Worm (Caenorhabditis elegans) whole organism, L1 larva: ENCODE measurements around the gene F58F12.4.

Source experiments
- C04F5.9 ChIP-seq: sonication (generic microtip); optimal IDR thresholded peaks from 2 replicates; lab custom pipeline; 2016; ENCODE audit warnings: missing genetic modification characterization, missing compliant biosample characterization
- C16A3.4 ChIP-seq: fragments of 150-350 bp; optimal IDR thresholded peaks from 2 replicates; lab custom pipeline; 2014; ENCODE audit warnings: missing biosample characterization, missing genetic modification characterization
- C34B4.2 ChIP-seq: sonication (generic microtip); optimal IDR thresholded peaks from 2 replicates; lab custom pipeline; 2017; ENCODE audit warnings: mild to moderate bottlenecking, missing genetic modification characterization, missing compliant biosample characterization
- F16B12.6 ChIP-seq: fragments of 150-350 bp; optimal IDR thresholded peaks from 2 replicates; lab custom pipeline; 2014; ENCODE audit warnings: missing biosample characterization, missing genetic modification characterization
- Y116A8C.19 ChIP-seq: sonication (generic microtip); optimal IDR thresholded peaks from 2 replicates; lab custom pipeline; 2016; ENCODE audit warnings: missing compliant biosample characterization, missing genetic modification characterization, borderline replicate concordance
- aha-1 ChIP-seq: fragments of 150-350 bp; optimal IDR thresholded peaks from 2 replicates; lab custom pipeline; 2014; ENCODE audit warnings: missing biosample characterization, missing genetic modification characterization
- alr-1 ChIP-seq: fragments of 200-800 bp; sonication (Bioruptor generic); optimal IDR thresholded peaks from 2 replicates; lab custom pipeline; 2018; ENCODE audit warnings: borderline replicate concordance, mild to moderate bottlenecking, missing genetic modification characterization, missing compliant biosample characterization
- ama-1 ChIP-seq: fragments of 150-350 bp; optimal IDR thresholded peaks from 2 replicates; lab custom pipeline; 2014
- ceh-82 ChIP-seq, 3 experiments: fragments of 150-350 bp in 1 of 3; sonication (generic microtip) in 2 of 3; optimal IDR thresholded peaks; 2 replicates each; lab custom pipeline; 2014 to 2017; ENCODE audit warnings: missing biosample characterization in 3 of 3, missing genetic modification characterization in 3 of 3
- ceh-88 ChIP-seq: fragments of 200-800 bp; sonication (Bioruptor generic); IDR thresholded peaks from 2 replicates; pipeline ENCODE4 v1.3.6; 2022; ENCODE audit warnings: missing genetic modification characterization, missing compliant biosample characterization
- ces-1 ChIP-seq: fragments of 150-350 bp; optimal IDR thresholded peaks from 2 replicates; lab custom pipeline; 2014; ENCODE audit warnings: missing biosample characterization, missing genetic modification reagents, missing genetic modification characterization
- dsc-1 ChIP-seq: sonication (generic microtip); optimal IDR thresholded peaks from 2 replicates; lab custom pipeline; 2016; ENCODE audit warnings: mild to moderate bottlenecking, missing genetic modification characterization, missing compliant biosample characterization
- efl-3 ChIP-seq: fragments of 200-800 bp; sonication (Bioruptor generic); optimal IDR thresholded peaks from 2 replicates; lab custom pipeline; 2018; ENCODE audit warnings: mild to moderate bottlenecking, missing genetic modification characterization, missing compliant biosample characterization
- fkh-4 ChIP-seq: sonication (generic microtip); optimal IDR thresholded peaks from 2 replicates; lab custom pipeline; 2016; ENCODE audit warnings: missing compliant biosample characterization, missing genetic modification characterization, borderline replicate concordance
- fkh-8 ChIP-seq: sonication (generic microtip); optimal IDR thresholded peaks from 2 replicates; lab custom pipeline; 2016; ENCODE audit warnings: mild to moderate bottlenecking, missing genetic modification characterization, missing compliant biosample characterization
- fos-1 ChIP-seq: fragments of 150-350 bp; optimal IDR thresholded peaks from 2 replicates; lab custom pipeline; 2014; ENCODE audit warnings: missing biosample characterization, missing genetic modification characterization
- hlh-4 ChIP-seq: sonication (generic microtip); optimal IDR thresholded peaks from 2 replicates; lab custom pipeline; 2016; ENCODE audit warnings: mild to moderate bottlenecking, missing genetic modification characterization, missing compliant biosample characterization
- hpl-2 ChIP-seq: fragments of 150-350 bp; optimal IDR thresholded peaks from 2 replicates; lab custom pipeline; 2014; ENCODE audit warnings: missing biosample characterization, missing genetic modification reagents, missing genetic modification characterization
- isw-1 ChIP-seq: fragments of 200-800 bp; sonication (Bioruptor generic); IDR thresholded peaks from 2 replicates; pipeline ENCODE4 v1.3.6; 2022; ENCODE audit warnings: missing genetic modification characterization, missing compliant biosample characterization
- lin-13 ChIP-seq: fragments of 150-350 bp; optimal IDR thresholded peaks from 2 replicates; lab custom pipeline; 2014; ENCODE audit warnings: missing biosample characterization, missing genetic modification reagents, missing genetic modification characterization
- lin-14 ChIP-seq: fragments of 200-800 bp; sonication (Bioruptor generic); optimal IDR thresholded peaks from 2 replicates; lab custom pipeline; 2018; ENCODE audit warnings: mild to moderate bottlenecking, missing genetic modification characterization, moderate library complexity, missing compliant biosample characterization
- lin-35 ChIP-seq, 2 experiments: fragments of 150-350 bp; optimal IDR thresholded peaks; 2 replicates each; lab custom pipeline; 2014; ENCODE audit warnings: missing biosample characterization in 2 of 2, missing genetic modification characterization in 2 of 2, missing genetic modification reagents in 2 of 2
- lin-39 ChIP-seq: fragments of 150-350 bp; optimal IDR thresholded peaks from 2 replicates; lab custom pipeline; 2014; ENCODE audit warnings: missing biosample characterization, missing genetic modification reagents, missing genetic modification characterization
- mab-9 ChIP-seq: fragments of 200-800 bp; sonication (Bioruptor generic); IDR thresholded peaks from 2 replicates; pipeline ENCODE4 v1.3.6; 2022; ENCODE audit warnings: missing genetic modification reagents, missing genetic modification characterization, missing compliant biosample characterization
- mdl-1 ChIP-seq, 2 experiments: fragments of 150-350 bp; optimal IDR thresholded peaks; 2 replicates each; lab custom pipeline; 2014 to 2017; ENCODE audit warnings: missing biosample characterization in 2 of 2, missing genetic modification characterization in 2 of 2, inconsistent platforms in 1 of 2
- nhr-11 ChIP-seq: fragments of 150-350 bp; optimal IDR thresholded peaks from 2 replicates; lab custom pipeline; 2014; ENCODE audit warnings: missing biosample characterization, missing genetic modification characterization
- nhr-19 ChIP-seq: fragments of 200-800 bp; sonication (Bioruptor generic); conservative IDR thresholded peaks from 2 replicates; pipeline ENCODE4 v1.3.6; 2022; ENCODE audit warnings: missing genetic modification characterization, missing compliant biosample characterization
- nhr-20 ChIP-seq: sonication (generic microtip); optimal IDR thresholded peaks from 2 replicates; lab custom pipeline; 2016; ENCODE audit warnings: mild to moderate bottlenecking, missing genetic modification characterization, missing compliant biosample characterization
- nhr-237 ChIP-seq: fragments of 150-350 bp; optimal IDR thresholded peaks from 2 replicates; lab custom pipeline; 2014; ENCODE audit warnings: missing biosample characterization, missing genetic modification characterization
- nhr-28 ChIP-seq: fragments of 150-350 bp; optimal IDR thresholded peaks from 2 replicates; lab custom pipeline; 2014; ENCODE audit warnings: missing biosample characterization, missing genetic modification characterization
- nhr-71 ChIP-seq: sonication (generic microtip); optimal IDR thresholded peaks from 2 replicates; lab custom pipeline; 2016; ENCODE audit warnings: mild to moderate bottlenecking, missing genetic modification characterization, moderate library complexity, missing compliant biosample characterization
- nhr-76 ChIP-seq: sonication (generic microtip); optimal IDR thresholded peaks from 2 replicates; lab custom pipeline; 2017; ENCODE audit warnings: missing biosample characterization, missing genetic modification characterization
- nhr-77 ChIP-seq: fragments of 150-350 bp; optimal IDR thresholded peaks from 2 replicates; lab custom pipeline; 2014; ENCODE audit warnings: missing biosample characterization, missing genetic modification characterization
- nhr-90 ChIP-seq: sonication (generic microtip); optimal IDR thresholded peaks from 2 replicates; lab custom pipeline; 2016; ENCODE audit warnings: mild to moderate bottlenecking, missing genetic modification characterization, missing compliant biosample characterization; ENCODE audit not compliant: poor library complexity
- pqm-1 ChIP-seq: sonication (generic microtip); optimal IDR thresholded peaks from 3 replicates; lab custom pipeline; 2017; ENCODE audit warnings: missing biosample characterization, missing genetic modification characterization
- skn-1 ChIP-seq: fragments of 150-350 bp; optimal IDR thresholded peaks from 2 replicates; lab custom pipeline; 2014; ENCODE audit warnings: missing biosample characterization, missing genetic modification characterization
- snu-23 ChIP-seq: sonication (generic microtip); optimal IDR thresholded peaks from 2 replicates; lab custom pipeline; 2016; ENCODE audit warnings: missing genetic modification characterization, missing compliant biosample characterization
- sox-4 ChIP-seq: sonication (generic microtip); optimal IDR thresholded peaks from 2 replicates; lab custom pipeline; 2016; ENCODE audit warnings: missing genetic modification characterization, missing compliant biosample characterization
- sptf-1 ChIP-seq: fragments of 150-350 bp; optimal IDR thresholded peaks from 2 replicates; lab custom pipeline; 2014; ENCODE audit warnings: missing biosample characterization, missing genetic modification characterization
- tbx-2 ChIP-seq: sonication (generic microtip); optimal IDR thresholded peaks from 2 replicates; lab custom pipeline; 2016; ENCODE audit warnings: missing genetic modification characterization, missing compliant biosample characterization
- tlp-1 ChIP-seq: fragments of 150-350 bp; optimal IDR thresholded peaks from 2 replicates; lab custom pipeline; 2014; ENCODE audit warnings: missing biosample characterization, missing genetic modification characterization
- unc-130 ChIP-seq: fragments of 150-350 bp; optimal IDR thresholded peaks from 2 replicates; lab custom pipeline; 2017; ENCODE audit warnings: missing biosample characterization, missing genetic modification characterization, inconsistent platforms
- unc-62 ChIP-seq: fragments of 150-350 bp; optimal IDR thresholded peaks from 2 replicates; lab custom pipeline; 2014; ENCODE audit warnings: missing biosample characterization, missing genetic modification reagents, missing genetic modification characterization
- unc-86 ChIP-seq: sonication (generic microtip); optimal IDR thresholded peaks from 2 replicates; lab custom pipeline; 2016; ENCODE audit warnings: missing genetic modification characterization, missing compliant biosample characterization
- unc-98 ChIP-seq: fragments of 200-800 bp; sonication (Bioruptor generic); IDR thresholded peaks from 2 replicates; pipeline ENCODE4 v1.3.6; 2022; ENCODE audit warnings: missing genetic modification characterization, missing compliant biosample characterization
- xbp-1 ChIP-seq: sonication (generic microtip); optimal IDR thresholded peaks from 2 replicates; lab custom pipeline; 2016; ENCODE audit warnings: missing genetic modification characterization, missing compliant biosample characterization
- zag-1 ChIP-seq: fragments of 150-350 bp; optimal IDR thresholded peaks from 2 replicates; lab custom pipeline; 2014; ENCODE audit warnings: missing biosample characterization, missing genetic modification characterization
- zip-4 ChIP-seq: fragments of 200-800 bp; sonication (Bioruptor generic); optimal IDR thresholded peaks from 2 replicates; lab custom pipeline; 2018; ENCODE audit warnings: mild to moderate bottlenecking, missing genetic modification characterization, moderate library complexity, missing compliant biosample characterization
- ztf-11 ChIP-seq, 2 experiments: sonication (generic microtip); optimal IDR thresholded peaks; 2 replicates each; lab custom pipeline; 2016 to 2017; ENCODE audit warnings: missing genetic modification characterization in 2 of 2, missing biosample characterization in 1 of 2, missing compliant biosample characterization in 1 of 2
- ztf-4 ChIP-seq: fragments of 150-350 bp; optimal IDR thresholded peaks from 2 replicates; lab custom pipeline; 2014; ENCODE audit warnings: missing biosample characterization, missing genetic modification characterization

Gene F58F12.4

ce11 chrII:6347341-6348118 is 39.0 kb upstream of the F58F12.4 start, which contains the start of gene lgg-1 (continued):
- TF ChIP-seq hpl-2 (GFP tag; lab: Kevin White, UChicago): no peak
- no peak for TF ChIP-seq zag-1 (tag; lab: Kevin White, UChicago)
- no peak for TF ChIP-seq C04F5.9 (tag; lab: Kevin White, UChicago)
- peak; percentile 50 for TF ChIP-seq lin-13 (GFP tag; lab: Kevin White, UChicago)
- TF ChIP-seq fkh-8 (tag; lab: Kevin White, UChicago): peak; percentile 72
- no peak for TF ChIP-seq unc-130 (tag; lab: Kevin White, UChicago)
- TF ChIP-seq Y116A8C.19 (tag; lab: Kevin White, UChicago): no peak
- TF ChIP-seq hlh-4: peak; percentile 17
- peak; percentile 32 for TF ChIP-seq fos-1 (tag; lab: Kevin White, UChicago)
- TF ChIP-seq ama-1 (lab: Kevin White, UChicago): peak; percentile 92
- TF ChIP-seq sox-4: no peak
- TF ChIP-seq nhr-20 (tag; lab: Kevin White, UChicago): peak; percentile 70
- peak; percentile 25 for TF ChIP-seq nhr-90 (tag; lab: Kevin White, UChicago)
- TF ChIP-seq unc-62 (GFP tag; lab: Kevin White, UChicago): no peak
- no peak for TF ChIP-seq nhr-77
- no peak for TF ChIP-seq lin-39 (tag; lab: Kevin White, UChicago)
- TF ChIP-seq nhr-237 (tag; lab: Kevin White, UChicago): no peak
- TF ChIP-seq mab-9: peak; percentile 40
- no peak for TF ChIP-seq unc-98 (GFP tag; lab: Robert Waterston, UW)
- peak; percentile 49 to 53 for TF ChIP-seq lin-35 (GFP tag; optimal IDR thresholded peaks at IDR 0.05; lab: Kevin White, UChicago)
- peak; percentile 81 for TF ChIP-seq zip-4 (GFP tag; lab: Kevin White, UChicago)
- no peak for TF ChIP-seq alr-1
- TF ChIP-seq nhr-19 (GFP tag; lab: Robert Waterston, UW): peak; percentile 45
- peak; percentile 88 for TF ChIP-seq skn-1 (tag; lab: Kevin White, UChicago)
- TF ChIP-seq unc-86: peak; percentile 56
- TF ChIP-seq ceh-88: no peak
- no peak for TF ChIP-seq nhr-11 (tag; lab: Kevin White, UChicago)
- TF ChIP-seq nhr-71 (tag; lab: Kevin White, UChicago): peak; percentile 78
- peak; percentile 49 for TF ChIP-seq isw-1
- no peak for TF ChIP-seq ces-1 (GFP tag; lab: Kevin White, UChicago)
- TF ChIP-seq C34B4.2: no peak
- TF ChIP-seq nhr-76 (tag; lab: Kevin White, UChicago): no peak
- peak in 1 of 2 experiments; percentile 70 for TF ChIP-seq mdl-1 (tag; optimal IDR thresholded peaks at IDR 0.05; lab: Kevin White, UChicago)
- TF ChIP-seq C16A3.4: peak; percentile 3

ce11 chrII:6348360-6348759 is 38.2 kb upstream of the F58F12.4 start:
- TF ChIP-seq nhr-237 (tag; lab: Kevin White, UChicago) (peak; percentile 86), sptf-1 (tag; lab: Kevin White, UChicago) (no peak), ztf-4 (tag; lab: Kevin White, UChicago) (peak; percentile 96), F16B12.6 (tag; lab: Kevin White, UChicago) (no peak), snu-23 (GFP tag; lab: Kevin White, UChicago) (peak; percentile 98), lin-14 (GFP tag; lab: Kevin White, UChicago) (peak; percentile 96), hpl-2 (GFP tag; lab: Kevin White, UChicago) (peak; percentile 81), ztf-11 (tag; optimal IDR thresholded peaks at IDR 0.05; lab: Kevin White, UChicago) (peak in 1 of 2 experiments; percentile 79), fkh-8 (tag; lab: Kevin White, UChicago) (peak; percentile 88), fos-1 (tag; lab: Kevin White, UChicago) (peak; percentile 85), xbp-1 (tag; lab: Kevin White, UChicago) (peak; percentile 90), nhr-11 (tag; lab: Kevin White, UChicago) (peak; percentile 68), unc-86 (peak; percentile 91), lin-13 (GFP tag; lab: Kevin White, UChicago) (peak; percentile 89), Y116A8C.19 (tag; lab: Kevin White, UChicago) (no peak), aha-1 (peak; percentile 29), tbx-2 (tag; lab: Kevin White, UChicago) (peak; percentile 94), C04F5.9 (tag; lab: Kevin White, UChicago) (peak; percentile 2), fkh-4 (tag; lab: Kevin White, UChicago) (no peak), nhr-28 (tag; lab: Kevin White, UChicago) (no peak), dsc-1 (tag; lab: Kevin White, UChicago) (peak; percentile 82), nhr-19 (GFP tag; lab: Robert Waterston, UW) (peak; percentile 87), ceh-82 (tag; optimal IDR thresholded peaks at IDR 0.05; lab: Kevin White, UChicago) (peak; percentile 84 to 92 (median 85)), zip-4 (GFP tag; lab: Kevin White, UChicago) (peak; percentile 66), efl-3 (GFP tag; lab: Kevin White, UChicago) (no peak), unc-62 (GFP tag; lab: Kevin White, UChicago) (no peak), tlp-1 (tag; lab: Kevin White, UChicago) (no peak), pqm-1 (no peak)
